Fruit fly (Drosophila melanogaster) whole organism, wandering third instar larva: Measurements from ENCODE around the gene CG32537.

Experiments
- Abd-B ChIP-seq: fragments of >200 bp; optimal IDR thresholded peaks from 2 replicates; lab custom pipeline; 2017; ENCODE audit warnings: missing biosample characterization, missing genetic modification characterization
- CG32264 ChIP-seq: fragments of 200-800 bp; sonication (Bioruptor generic); optimal IDR thresholded peaks from 2 replicates; lab custom pipeline; 2016; ENCODE audit warnings: missing biosample characterization, missing genetic modification characterization
- CG9705 ChIP-seq: fragments of 200-800 bp; sonication (Bioruptor generic); optimal IDR thresholded peaks from 2 replicates; lab custom pipeline; 2018; ENCODE audit warnings: missing biosample characterization, mild to moderate bottlenecking, missing genetic modification characterization
- CrebA ChIP-seq: fragments of 200-800 bp; sonication (Bioruptor generic); optimal IDR thresholded peaks from 2 replicates; lab custom pipeline; 2016; ENCODE audit warnings: missing biosample characterization, mild to moderate bottlenecking, missing genetic modification characterization, borderline replicate concordance
- Dfd ChIP-seq: fragments of >200 bp; optimal IDR thresholded peaks from 2 replicates; lab custom pipeline; 2017; ENCODE audit warnings: missing biosample characterization, missing genetic modification characterization
- Dif ChIP-seq: fragments of 200-275, 200-300 bp; sonication (Bioruptor generic); optimal IDR thresholded peaks from 2 replicates; lab custom pipeline; 2018; ENCODE audit warnings: missing biosample characterization, missing genetic modification characterization; ENCODE audit not compliant: partially characterized antibody
- GATAd ChIP-seq: sonication (Bioruptor generic); optimal IDR thresholded peaks from 2 replicates; lab custom pipeline; 2016; ENCODE audit warnings: missing biosample characterization, missing genetic modification characterization
- HLH106 ChIP-seq: fragments of 200-800 bp; optimal IDR thresholded peaks from 3 replicates; lab custom pipeline; 2019; ENCODE audit warnings: missing biosample characterization, mild to moderate bottlenecking, missing genetic modification characterization, moderate library complexity
- Hnf4 ChIP-seq: fragments of 200-800 bp; sonication (Bioruptor generic); optimal IDR thresholded peaks from 2 replicates; lab custom pipeline; 2016; ENCODE audit warnings: missing biosample characterization, mild to moderate bottlenecking, missing genetic modification characterization
- Hr78 ChIP-seq: fragments of >200 bp; optimal IDR thresholded peaks from 2 replicates; lab custom pipeline; 2017; ENCODE audit warnings: missing biosample characterization, missing genetic modification characterization
- Hr83 ChIP-seq: fragments of 200-300 bp; sonication (Bioruptor generic); optimal IDR thresholded peaks from 2 replicates; lab custom pipeline; 2016; ENCODE audit warnings: missing biosample characterization, mild to moderate bottlenecking, missing genetic modification characterization, moderate library complexity; ENCODE audit not compliant: poor library complexity, severe bottlenecking
- Jra ChIP-seq: sonication (Bioruptor generic); optimal IDR thresholded peaks from 2 replicates; lab custom pipeline; 2016; ENCODE audit warnings: missing biosample characterization, missing genetic modification characterization
- Mio ChIP-seq: sonication (Bioruptor generic); optimal IDR thresholded peaks from 2 replicates; lab custom pipeline; 2016; ENCODE audit warnings: missing biosample characterization, missing genetic modification characterization
- Myc ChIP-seq: fragments of >200 bp; optimal IDR thresholded peaks from 2 replicates; lab custom pipeline; 2017
- N ChIP-seq: fragments of >200 bp; optimal IDR thresholded peaks from 2 replicates; lab custom pipeline; 2018; ENCODE audit warnings: missing biosample characterization, missing external identifiers, missing genetic modification characterization
- OdsH ChIP-seq: fragments of 200-800 bp; sonication (Bioruptor generic); optimal IDR thresholded peaks from 2 replicates; lab custom pipeline; 2016; ENCODE audit warnings: missing biosample characterization, mild to moderate bottlenecking, missing genetic modification characterization
- Rel ChIP-seq, 2 experiments: fragments of 200-800 bp; sonication (Bioruptor generic) in 1 of 2; optimal IDR thresholded peaks; 2 replicates in 1 of 2; 3 replicates in 1 of 2; lab custom pipeline; 2016 to 2019; ENCODE audit warnings: mild to moderate bottlenecking in 2 of 2, missing biosample characterization in 2 of 2, missing genetic modification characterization in 2 of 2, moderate library complexity in 1 of 2
- Sp1 ChIP-seq: fragments of 200-800 bp; sonication (Bioruptor generic); optimal IDR thresholded peaks from 3 replicates; lab custom pipeline; 2019; ENCODE audit warnings: missing biosample characterization, mild to moderate bottlenecking, missing genetic modification characterization, moderate library complexity
- Vsx2 ChIP-seq: fragments of 200-300, 225-300 bp; sonication (Bioruptor generic); optimal IDR thresholded peaks from 2 replicates; lab custom pipeline; 2018; ENCODE audit warnings: missing biosample characterization, missing genetic modification characterization; ENCODE audit not compliant: partially characterized antibody
- br ChIP-seq: fragments of 200-800 bp; sonication (Bioruptor generic); optimal IDR thresholded peaks from 2 replicates; lab custom pipeline; 2016; ENCODE audit warnings: missing biosample characterization, missing genetic modification characterization
- brk ChIP-seq: fragments of 200-800 bp; sonication (Bioruptor generic); optimal IDR thresholded peaks from 2 replicates; lab custom pipeline; 2016; ENCODE audit warnings: missing biosample characterization, mild to moderate bottlenecking, missing genetic modification characterization
- dl ChIP-seq, 2 experiments: fragments of 175-275, 200-275 bp in 1 of 2; fragments of 200-275 bp in 1 of 2; sonication (Bioruptor generic); optimal IDR thresholded peaks; lab custom pipeline; 2018; ENCODE audit warnings: mild to moderate bottlenecking in 2 of 2, missing biosample characterization in 2 of 2, missing genetic modification characterization in 2 of 2, moderate library complexity in 2 of 2; ENCODE audit not compliant: partially characterized antibody in 2 of 2, insufficient read depth in 1 of 2
- dmrt93B ChIP-seq: fragments of 200-800 bp; sonication (Bioruptor generic); optimal IDR thresholded peaks from 2 replicates; lab custom pipeline; 2018; ENCODE audit warnings: missing biosample characterization, mild to moderate bottlenecking, missing genetic modification characterization
- dsf ChIP-seq: sonication (Bioruptor generic); optimal IDR thresholded peaks from 2 replicates; lab custom pipeline; 2016; ENCODE audit warnings: missing biosample characterization, missing genetic modification characterization, borderline replicate concordance
- ey ChIP-seq: fragments of 200-800 bp; sonication (Bioruptor generic); optimal IDR thresholded peaks from 2 replicates; lab custom pipeline; 2016; ENCODE audit warnings: missing biosample characterization, missing genetic modification characterization
- foxo ChIP-seq, 2 experiments: fragments of 200-800 bp; sonication (Bioruptor generic); optimal IDR thresholded peaks; 2 replicates in 1 of 2; 3 replicates in 1 of 2; lab custom pipeline; 2016 to 2017; ENCODE audit warnings: missing biosample characterization in 2 of 2, missing genetic modification characterization in 2 of 2
- fru ChIP-seq: fragments of 200-800 bp; sonication (Bioruptor generic); optimal IDR thresholded peaks from 3 replicates; lab custom pipeline; 2016; ENCODE audit warnings: missing biosample characterization, mild to moderate bottlenecking, missing genetic modification characterization
- h ChIP-seq: fragments of 200-800 bp; sonication (Bioruptor generic); optimal IDR thresholded peaks from 3 replicates; lab custom pipeline; 2016; ENCODE audit warnings: missing biosample characterization, mild to moderate bottlenecking, missing genetic modification characterization
- jim ChIP-seq: fragments of 175-275, 200-325 bp; sonication (Bioruptor generic); optimal IDR thresholded peaks from 2 replicates; lab custom pipeline; 2016; ENCODE audit warnings: missing biosample characterization, mild to moderate bottlenecking, missing genetic modification characterization
- lola ChIP-seq: fragments of >200 bp; optimal IDR thresholded peaks from 2 replicates; lab custom pipeline; 2017; ENCODE audit warnings: missing biosample characterization, missing genetic modification characterization
- pan ChIP-seq: fragments of >200 bp; optimal IDR thresholded peaks from 2 replicates; lab custom pipeline; 2017
- psq ChIP-seq: fragments of 200-800 bp; sonication (Bioruptor generic); optimal IDR thresholded peaks from 3 replicates; lab custom pipeline; 2017; ENCODE audit warnings: missing biosample characterization, mild to moderate bottlenecking, missing genetic modification characterization, moderate library complexity
- rgr ChIP-seq: fragments of 200-800 bp; sonication (Bioruptor generic); optimal IDR thresholded peaks from 3 replicates; lab custom pipeline; 2016; ENCODE audit warnings: missing biosample characterization, mild to moderate bottlenecking, missing genetic modification characterization
- sage ChIP-seq: fragments of 200-800 bp; sonication (Bioruptor generic); optimal IDR thresholded peaks from 2 replicates; lab custom pipeline; 2016; ENCODE audit warnings: missing biosample characterization, mild to moderate bottlenecking, missing genetic modification characterization
- sv ChIP-seq: fragments of 200-800 bp; sonication (Bioruptor generic); optimal IDR thresholded peaks from 3 replicates; lab custom pipeline; 2016; ENCODE audit warnings: missing biosample characterization, missing genetic modification characterization
- tai ChIP-seq: sonication (Bioruptor generic); optimal IDR thresholded peaks from 2 replicates; lab custom pipeline; 2016; ENCODE audit warnings: missing biosample characterization, missing genetic modification characterization
- usp ChIP-seq: fragments of >200 bp; optimal IDR thresholded peaks from 2 replicates; lab custom pipeline; 2017; ENCODE audit warnings: missing biosample characterization, missing genetic modification characterization
- woc ChIP-seq: sonication (Bioruptor generic); optimal IDR thresholded peaks from 2 replicates; lab custom pipeline; 2016; ENCODE audit warnings: missing biosample characterization, mild to moderate bottlenecking, missing genetic modification characterization

CG32537 gene

dm6 chrX:19306531-19306930 lies 30.2 kb upstream of the CG32537 start:
- TF ChIP-seq rgr (GFP tag; lab: Kevin White, UChicago) (no peak), HLH106 (tag; lab: Kevin White, UChicago) (no peak)

DNA sequence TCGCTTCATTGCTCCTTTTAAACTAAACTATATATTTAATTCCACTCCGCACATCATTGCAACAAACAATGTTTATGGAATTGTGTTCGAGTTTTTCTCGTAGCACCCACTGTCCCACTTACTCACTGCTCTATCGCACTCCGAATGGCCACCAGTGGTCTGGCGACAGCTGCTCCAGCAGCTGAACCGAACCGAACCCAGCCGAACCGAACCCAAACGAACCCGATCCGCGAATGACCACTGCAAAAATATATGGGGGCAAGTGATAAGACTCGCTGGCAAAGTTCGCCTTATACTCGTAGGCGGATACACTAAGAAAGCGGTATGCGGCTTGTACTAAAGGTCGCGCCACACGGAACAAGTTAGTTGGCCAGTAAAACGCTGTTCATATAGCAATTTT lies 28.8 kb upstream of the CG32537 start:
- TF ChIP-seq CG9705 (GFP tag; lab: Kevin White, UChicago), result no peak
- TF ChIP-seq Vsx2, result no peak
- TF ChIP-seq Hnf4, result no peak
- no peak for TF ChIP-seq usp (GFP tag; lab: Kevin White, UChicago)
- TF ChIP-seq fru (GFP tag; lab: Kevin White, UChicago), result no peak
- no peak for TF ChIP-seq Rel (GFP tag; optimal IDR thresholded peaks at IDR 0.05; lab: Kevin White, UChicago)
- TF ChIP-seq Rel (tag; optimal IDR thresholded peaks at IDR 0.05; lab: Kevin White, UChicago), result no peak
- TF ChIP-seq Hr83, result no peak
- TF ChIP-seq dmrt93B, result no peak
- TF ChIP-seq psq (GFP tag; lab: Kevin White, UChicago), result no peak
- TF ChIP-seq ey (GFP tag; lab: Kevin White, UChicago), result no peak
- no peak for TF ChIP-seq HLH106 (tag; lab: Kevin White, UChicago)
- TF ChIP-seq N, result no peak
- no peak for TF ChIP-seq Jra (GFP tag; lab: Kevin White, UChicago)
- TF ChIP-seq tai (GFP tag; lab: Kevin White, UChicago), result no peak
- no peak for TF ChIP-seq OdsH (GFP tag; lab: Kevin White, UChicago)
- TF ChIP-seq dsf (GFP tag; lab: Kevin White, UChicago), result no peak
- TF ChIP-seq woc (GFP tag; lab: Kevin White, UChicago), result no peak
- TF ChIP-seq rgr (GFP tag; lab: Kevin White, UChicago), result no peak
- TF ChIP-seq Sp1 (GFP tag; lab: Kevin White, UChicago), result no peak
- TF ChIP-seq sage, result no peak

- TF ChIP-seq fru (GFP tag; lab: Kevin White, UChicago), result no peak
- no peak for TF ChIP-seq Jra (GFP tag; lab: Kevin White, UChicago)
- no peak for TF ChIP-seq pan (lab: Kevin White, UChicago)
- TF ChIP-seq rgr (GFP tag; lab: Kevin White, UChicago), result no peak
Observed at dm6 chrX:19299367-19299766, 23.0 kb upstream of the CG32537 start.

DNA sequence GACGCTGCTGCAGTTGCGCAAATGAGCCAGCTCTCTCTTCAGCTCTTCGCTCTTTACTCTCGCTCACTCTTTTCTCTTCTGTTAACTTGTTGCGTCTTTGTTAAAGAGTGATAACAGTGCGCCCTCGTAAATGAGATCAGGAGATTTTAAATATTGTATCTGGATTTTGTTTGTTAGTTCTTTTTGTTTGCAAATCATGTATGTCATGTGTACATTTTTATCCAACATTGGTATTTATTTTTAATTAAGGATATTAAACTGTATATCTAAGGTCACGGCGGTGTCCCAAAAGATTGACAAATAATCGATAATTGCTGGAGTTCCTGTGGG lies 22.4 kb upstream of the CG32537 start:
- TF ChIP-seq Sp1 (GFP tag; lab: Kevin White, UChicago) (peak; percentile 17), h (GFP tag; lab: Kevin White, UChicago) (peak; percentile 65), HLH106 (tag; lab: Kevin White, UChicago) (peak; percentile 66), CG9705 (GFP tag; lab: Kevin White, UChicago) (no peak), Dfd (GFP tag; lab: Kevin White, UChicago) (no peak), Dif (GFP tag; lab: Kevin White, UChicago) (peak; percentile 89), brk (GFP tag; lab: Kevin White, UChicago) (no peak), sv (GFP tag; lab: Kevin White, UChicago) (no peak), N (no peak), CrebA (GFP tag; lab: Kevin White, UChicago) (no peak), dsf (GFP tag; lab: Kevin White, UChicago) (peak; percentile 34), usp (GFP tag; lab: Kevin White, UChicago) (no peak), br (GFP tag; lab: Kevin White, UChicago) (peak; percentile 8), ey (GFP tag; lab: Kevin White, UChicago) (peak; percentile 35), sage (peak; percentile 54), fru (GFP tag; lab: Kevin White, UChicago) (peak; percentile 55), psq (GFP tag; lab: Kevin White, UChicago) (no peak), Mio (no peak), OdsH (GFP tag; lab: Kevin White, UChicago) (peak; percentile 23), Vsx2 (peak; percentile 56), Jra (GFP tag; lab: Kevin White, UChicago) (no peak), tai (GFP tag; lab: Kevin White, UChicago) (peak; percentile 0), pan (lab: Kevin White, UChicago) (no peak), Rel (GFP tag; optimal IDR thresholded peaks at IDR 0.05; lab: Kevin White, UChicago) (no peak), Rel (tag; optimal IDR thresholded peaks at IDR 0.05; lab: Kevin White, UChicago) (no peak), Abd-B (GFP tag; lab: Kevin White, UChicago) (no peak), dl (GFP tag; optimal IDR thresholded peaks at IDR 0.05; lab: Kevin White, UChicago; ENCODE audit: insufficient read depth in 1 of 2, partially characterized antibody in 2 of 2) (peak; percentile 84 to 88), GATAd (GFP tag; lab: Kevin White, UChicago) (no peak), Hr83 (no peak), dmrt93B (peak; percentile 17), Myc (lab: Kevin White, UChicago) (no peak), jim (GFP tag; lab: Kevin White, UChicago) (no peak), rgr (GFP tag; lab: Kevin White, UChicago) (peak; percentile 49), Hr78 (GFP tag; lab: Kevin White, UChicago) (no peak), Hnf4 (peak; percentile 59), lola (GFP tag; lab: Kevin White, UChicago) (no peak), woc (GFP tag; lab: Kevin White, UChicago) (no peak), foxo (GFP tag; optimal IDR thresholded peaks at IDR 0.05; lab: Kevin White, UChicago) (peak in 1 of 2 experiments; percentile 41), CG32264 (GFP tag; lab: Kevin White, UChicago) (peak; percentile 25)
